Worm (Caenorhabditis elegans): ENCODE results near the gene srt-31.

- TF ChIP-seq nhr-28 (tag; optimal IDR thresholded peaks at IDR 0.05) (peak; percentile 36), arid-1 (GFP tag; conservative IDR thresholded peaks at IDR 0.05) (no peak), unc-130 (GFP tag; optimal IDR thresholded peaks at IDR 0.05) (no peak), fkh-10 (GFP tag; optimal IDR thresholded peaks at IDR 0.05) (no peak), pha-4 (GFP tag; IDR thresholded peaks at IDR 0.05) (no peak), pha-4 (tag; optimal IDR thresholded peaks at IDR 0.05) (no peak), nhr-6 (tag; optimal IDR thresholded peaks at IDR 0.05) (no peak)
These were observed 46.8 kb downstream of the srt-31 start, which contains the start of gene nhr-210 for ce11 chrV:519445-519844.
